Worm (Caenorhabditis elegans) whole organism, L2 larva: ENCODE measurements around the gene dhc-3.

Source experiments
- alr-1 ChIP-seq: fragments of 150-350 bp; optimal IDR thresholded peaks from 2 replicates; lab custom pipeline; 2014; ENCODE audit warnings: missing biosample characterization, missing genetic modification characterization
- aly-2 ChIP-seq: fragments of 150-350 bp; optimal IDR thresholded peaks from 2 replicates; lab custom pipeline; 2014; ENCODE audit warnings: missing biosample characterization, missing genetic modification characterization
- ama-1 ChIP-seq: fragments of 150-350 bp; optimal IDR thresholded peaks from 2 replicates; lab custom pipeline; 2018; ENCODE audit warnings: inconsistent platforms
- ceh-82 ChIP-seq: fragments of 150-350 bp; optimal IDR thresholded peaks from 2 replicates; lab custom pipeline; 2014; ENCODE audit warnings: missing biosample characterization, missing genetic modification characterization
- fos-1 ChIP-seq: fragments of 150-350 bp; optimal IDR thresholded peaks from 2 replicates; lab custom pipeline; 2014; ENCODE audit warnings: missing biosample characterization, missing genetic modification characterization
- lin-13 ChIP-seq: fragments of 150-350 bp; optimal IDR thresholded peaks from 2 replicates; lab custom pipeline; 2014; ENCODE audit warnings: missing biosample characterization, missing genetic modification reagents, missing genetic modification characterization
- mdl-1 ChIP-seq, 2 experiments: fragments of 150-350 bp in 1 of 2; sonication (generic microtip) in 1 of 2; optimal IDR thresholded peaks; 2 replicates each; lab custom pipeline; 2017; ENCODE audit warnings: missing biosample characterization in 2 of 2, missing genetic modification characterization in 2 of 2
- skn-1 ChIP-seq: sonication (generic microtip); optimal IDR thresholded peaks from 2 replicates; lab custom pipeline; 2017; ENCODE audit warnings: missing biosample characterization, missing genetic modification characterization
- unc-62 ChIP-seq: fragments of 150-350 bp; optimal IDR thresholded peaks from 2 replicates; lab custom pipeline; 2014; ENCODE audit warnings: missing biosample characterization, missing genetic modification reagents, missing genetic modification characterization

DNA sequence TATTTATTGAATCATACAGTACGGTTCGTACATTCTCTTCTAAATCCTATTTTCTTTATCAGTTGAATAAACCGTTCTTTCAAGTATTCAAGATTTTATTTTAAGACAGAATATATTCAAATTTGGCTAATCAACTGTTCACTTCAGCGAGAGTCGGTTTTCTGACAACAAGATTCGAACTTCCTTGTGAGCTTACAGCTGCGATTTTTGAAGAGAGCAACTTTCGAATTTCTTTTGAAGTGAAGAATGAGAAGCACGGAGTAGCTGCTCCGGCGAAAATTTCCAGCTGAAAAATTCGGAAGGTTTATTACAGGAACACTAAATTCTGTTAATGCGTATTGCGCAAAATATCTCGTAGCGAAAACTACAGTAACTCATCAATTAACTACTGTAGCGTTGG lies 42.7 kb downstream of the dhc-3 start:
- TF ChIP-seq lin-13 (GFP tag; lab: Kevin White, UChicago) (no peak), aly-2 (tag; lab: Kevin White, UChicago) (no peak), ceh-82 (tag; lab: Kevin White, UChicago) (no peak), unc-62 (GFP tag; lab: Kevin White, UChicago) (no peak), fos-1 (tag; lab: Kevin White, UChicago) (no peak), alr-1 (no peak), skn-1 (no peak), mdl-1 (tag; optimal IDR thresholded peaks at IDR 0.05; lab: Kevin White, UChicago) (no peak), ama-1 (no peak)
